Worm (Caenorhabditis elegans) whole organism, L2 larva: ENCODE results near the gene F18E3.13.
A peak's percentile ranks its signal among the peaks of the same experiment; 100 is the strongest.

Experiments used
- C34F6.9 ChIP-seq: fragments of 150-350 bp; optimal IDR thresholded peaks from 2 replicates; lab custom pipeline; 2014; ENCODE audit warnings: missing biosample characterization, missing genetic modification characterization
- R02D3.7 ChIP-seq: fragments of 150-350 bp; optimal IDR thresholded peaks from 2 replicates; lab custom pipeline; 2014; ENCODE audit warnings: missing biosample characterization, missing genetic modification characterization
- ZK546.5 ChIP-seq: sonication (generic microtip); optimal IDR thresholded peaks from 2 replicates; lab custom pipeline; 2017; ENCODE audit warnings: missing biosample characterization, missing genetic modification characterization
- alr-1 ChIP-seq: fragments of 150-350 bp; optimal IDR thresholded peaks from 2 replicates; lab custom pipeline; 2014; ENCODE audit warnings: missing biosample characterization, missing genetic modification characterization
- aly-2 ChIP-seq: fragments of 150-350 bp; optimal IDR thresholded peaks from 2 replicates; lab custom pipeline; 2014; ENCODE audit warnings: missing biosample characterization, missing genetic modification characterization
- ama-1 ChIP-seq: fragments of 150-350 bp; optimal IDR thresholded peaks from 2 replicates; lab custom pipeline; 2018; ENCODE audit warnings: inconsistent platforms
- blmp-1 ChIP-seq: sonication (generic microtip); optimal IDR thresholded peaks from 2 replicates; lab custom pipeline; 2017; ENCODE audit warnings: missing genetic modification characterization, mild to moderate bottlenecking, missing compliant biosample characterization, antibody characterized with exemption, moderate library complexity; ENCODE audit not compliant: insufficient read depth
- crh-2 ChIP-seq: sonication (generic microtip); optimal IDR thresholded peaks from 2 replicates; lab custom pipeline; 2017; ENCODE audit warnings: missing biosample characterization, missing genetic modification characterization
- dmd-4 ChIP-seq: sonication (generic microtip); optimal IDR thresholded peaks from 2 replicates; lab custom pipeline; 2017; ENCODE audit warnings: missing biosample characterization, missing genetic modification characterization
- egl-27 ChIP-seq: sonication (generic microtip); optimal IDR thresholded peaks from 3 replicates; lab custom pipeline; 2017; ENCODE audit warnings: missing biosample characterization, missing genetic modification reagents, missing genetic modification characterization
- elt-1 ChIP-seq: fragments of 150-350 bp; optimal IDR thresholded peaks from 2 replicates; lab custom pipeline; 2014; ENCODE audit warnings: missing biosample characterization, missing genetic modification characterization
- elt-3 ChIP-seq: sonication (generic microtip); optimal IDR thresholded peaks from 2 replicates; lab custom pipeline; 2017; ENCODE audit warnings: missing biosample characterization, missing genetic modification characterization
- fos-1 ChIP-seq: fragments of 150-350 bp; optimal IDR thresholded peaks from 2 replicates; lab custom pipeline; 2014; ENCODE audit warnings: missing biosample characterization, missing genetic modification characterization
- mab-5 ChIP-seq: fragments of 150-350 bp; optimal IDR thresholded peaks from 2 replicates; lab custom pipeline; 2014; ENCODE audit warnings: missing biosample characterization, missing genetic modification characterization
- mbf-1 ChIP-seq: sonication (generic microtip); optimal IDR thresholded peaks from 2 replicates; lab custom pipeline; 2017; ENCODE audit warnings: missing biosample characterization, missing genetic modification characterization
- mdl-1 ChIP-seq, 2 experiments: fragments of 150-350 bp in 1 of 2; sonication (generic microtip) in 1 of 2; optimal IDR thresholded peaks; 2 replicates each; lab custom pipeline; 2017; ENCODE audit warnings: missing biosample characterization in 2 of 2, missing genetic modification characterization in 2 of 2
- nhr-10 ChIP-seq: sonication (generic microtip); optimal IDR thresholded peaks from 2 replicates; lab custom pipeline; 2017; ENCODE audit warnings: missing biosample characterization, missing genetic modification characterization
- nhr-129 ChIP-seq: fragments of 150-350 bp; optimal IDR thresholded peaks from 2 replicates; lab custom pipeline; 2014; ENCODE audit warnings: missing biosample characterization, missing genetic modification characterization
- nhr-21 ChIP-seq: fragments of 150-350 bp; optimal IDR thresholded peaks from 2 replicates; lab custom pipeline; 2014; ENCODE audit warnings: missing biosample characterization, missing genetic modification characterization
- nhr-23 ChIP-seq: fragments of 150-350 bp; optimal IDR thresholded peaks from 2 replicates; lab custom pipeline; 2014; ENCODE audit warnings: missing biosample characterization, missing genetic modification reagents, missing genetic modification characterization
- nhr-237 ChIP-seq: fragments of 150-350 bp; optimal IDR thresholded peaks from 2 replicates; lab custom pipeline; 2014; ENCODE audit warnings: missing biosample characterization, missing genetic modification characterization
- nhr-25 ChIP-seq: fragments of 150-350 bp; sonication (generic microtip); optimal IDR thresholded peaks from 3 replicates; lab custom pipeline; 2014; ENCODE audit warnings: missing biosample characterization, missing genetic modification characterization
- sem-4 ChIP-seq: fragments of 150-350 bp; optimal IDR thresholded peaks from 2 replicates; lab custom pipeline; 2014; ENCODE audit warnings: missing biosample characterization, missing genetic modification reagents, missing genetic modification characterization
- sma-3 ChIP-seq: sonication (generic microtip); optimal IDR thresholded peaks from 2 replicates; lab custom pipeline; 2016; ENCODE audit warnings: missing genetic modification reagents, missing genetic modification characterization, missing compliant biosample characterization
- sma-9 ChIP-seq, 2 experiments: fragments of 150-350 bp in 1 of 2; sonication (generic microtip) in 1 of 2; optimal IDR thresholded peaks; 2 replicates each; lab custom pipeline; 2014 to 2016; ENCODE audit warnings: missing genetic modification characterization in 2 of 2, mild to moderate bottlenecking in 1 of 2, missing biosample characterization in 1 of 2, missing compliant biosample characterization in 1 of 2, missing genetic modification reagents in 1 of 2, moderate library complexity in 1 of 2
- unc-39 ChIP-seq: fragments of 150-350 bp; optimal IDR thresholded peaks from 2 replicates; lab custom pipeline; 2014; ENCODE audit warnings: missing biosample characterization, missing genetic modification characterization
- unc-55 ChIP-seq: fragments of 150-350 bp; sonication (generic microtip); optimal IDR thresholded peaks from 3 replicates; lab custom pipeline; 2014; ENCODE audit warnings: missing biosample characterization, missing genetic modification reagents, missing genetic modification characterization
- unc-62 ChIP-seq: fragments of 150-350 bp; optimal IDR thresholded peaks from 2 replicates; lab custom pipeline; 2014; ENCODE audit warnings: missing biosample characterization, missing genetic modification reagents, missing genetic modification characterization
- ztf-1 ChIP-seq: fragments of 200-800 bp; sonication (Bioruptor generic); conservative IDR thresholded peaks from 2 replicates; pipeline ENCODE4 v1.3.6; 2022; ENCODE audit warnings: missing genetic modification characterization, missing compliant biosample characterization
- ztf-4 ChIP-seq: fragments of 150-350 bp; optimal IDR thresholded peaks from 2 replicates; lab custom pipeline; 2014; ENCODE audit warnings: missing biosample characterization, missing genetic modification characterization

The F18E3.13 gene

DNA sequence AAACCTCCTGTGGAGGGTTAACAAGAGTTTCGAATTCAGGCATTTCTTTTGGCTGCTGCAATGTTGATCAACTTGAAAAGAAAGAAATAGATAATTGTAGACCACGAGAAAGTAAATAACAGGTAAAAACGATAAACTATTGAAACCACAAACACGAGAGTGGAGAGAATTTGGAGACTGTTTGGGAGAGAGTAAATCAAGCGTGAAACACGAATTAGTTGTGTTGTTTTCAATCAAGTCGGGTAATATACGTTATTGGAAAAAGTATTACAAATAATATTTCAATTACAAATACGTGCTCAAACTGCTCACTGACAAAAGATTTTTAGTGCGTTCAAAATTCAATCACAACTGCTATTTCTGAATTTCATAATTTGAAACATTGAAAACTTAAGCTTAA lies 35.0 kb upstream of the F18E3.13 start, which contains the start of gene C03G6.17:
Gene C03G6.17 (minus strand): TSS at position 101 of the 400 bp plus-strand sequence.
- TF ChIP-seq unc-55 (GFP tag; lab: Kevin White, UChicago) (no peak), nhr-23 (tag; lab: Kevin White, UChicago) (no peak), nhr-21 (tag; lab: Kevin White, UChicago) (no peak), C34F6.9 (tag; lab: Kevin White, UChicago) (no peak), sma-3 (no peak), mbf-1 (tag; lab: Kevin White, UChicago) (no peak), fos-1 (tag; lab: Kevin White, UChicago) (no peak), ztf-4 (tag; lab: Kevin White, UChicago) (no peak), blmp-1 (tag; lab: Kevin White, UChicago) (no peak), ztf-1 (no peak), nhr-25 (tag; lab: Kevin White, UChicago) (no peak), unc-39 (tag; lab: Kevin White, UChicago) (no peak), nhr-237 (no peak), dmd-4 (tag; lab: Kevin White, UChicago) (no peak), nhr-129 (no peak), ama-1 (lab: Kevin White, UChicago) (no peak), ZK546.5 (tag; lab: Kevin White, UChicago) (no peak), aly-2 (no peak), R02D3.7 (no peak), alr-1 (tag; lab: Kevin White, UChicago) (no peak)

DNA sequence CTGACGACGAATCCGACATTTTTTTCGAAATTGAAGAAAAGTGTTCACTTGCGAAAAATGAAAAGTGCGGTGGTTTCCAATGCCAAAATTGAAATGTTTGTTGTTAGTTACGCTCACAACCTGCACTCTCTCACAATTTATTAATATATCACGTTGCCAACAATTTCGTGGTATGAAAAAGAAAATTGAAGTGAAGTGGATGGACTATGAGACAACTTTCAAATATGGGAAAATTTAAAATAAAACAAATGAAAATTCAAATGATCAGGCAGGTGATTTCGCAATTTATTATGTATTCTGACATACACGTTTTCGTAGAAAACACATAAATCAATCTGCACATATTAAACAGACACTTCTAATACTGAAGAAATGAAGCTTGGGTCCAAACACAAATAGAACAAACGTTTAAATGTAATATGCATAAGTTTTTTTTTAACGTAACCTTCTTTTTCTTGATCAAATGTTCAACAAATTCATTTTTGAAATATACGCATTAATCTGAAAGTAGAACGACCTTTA lies 29.9 kb upstream of the F18E3.13 start, which contains the start of gene srp-6:
Gene srp-6 (minus strand): TSS at position 51 of the 522 bp plus-strand sequence.
- TF ChIP-seq fos-1 (tag; lab: Kevin White, UChicago): peak; percentile 2
- peak; percentile 6 for TF ChIP-seq unc-55 (GFP tag; lab: Kevin White, UChicago)
- TF ChIP-seq nhr-129: no peak

DNA sequence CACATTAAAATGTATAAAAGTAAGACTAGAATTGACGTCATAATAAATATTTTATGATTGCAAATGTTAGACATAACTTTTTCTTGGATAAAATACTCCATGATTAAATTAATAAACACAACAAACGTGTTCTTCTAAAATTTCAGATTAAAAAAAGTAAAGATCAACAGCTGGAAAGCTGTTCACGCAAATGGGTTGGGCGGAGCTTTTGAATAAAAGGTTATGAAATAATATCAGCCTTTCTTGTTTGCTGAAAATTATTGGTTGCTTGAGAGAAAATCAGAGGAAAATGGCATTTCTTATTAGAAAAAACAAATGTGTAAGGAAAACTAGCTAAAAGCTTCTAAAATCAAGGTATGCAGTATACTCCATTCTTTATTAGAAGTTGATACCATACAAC lies 28.2 kb upstream of the F18E3.13 start, which contains the start of gene C02H6.3:
Gene C02H6.3 (minus strand): TSS at position 101 of the 400 bp plus-strand sequence.
- TF ChIP-seq mbf-1 (tag; lab: Kevin White, UChicago): no peak
- TF ChIP-seq mab-5 (tag; lab: Kevin White, UChicago): no peak
- TF ChIP-seq ZK546.5 (tag; lab: Kevin White, UChicago): no peak
- no peak for TF ChIP-seq nhr-21 (tag; lab: Kevin White, UChicago)
- no peak for TF ChIP-seq sma-3
- TF ChIP-seq blmp-1 (tag; lab: Kevin White, UChicago): no peak
- TF ChIP-seq aly-2: no peak
- TF ChIP-seq dmd-4 (tag; lab: Kevin White, UChicago): no peak
- TF ChIP-seq elt-3 (tag; lab: Kevin White, UChicago): no peak
- no peak for TF ChIP-seq elt-1 (tag; lab: Kevin White, UChicago)
- no peak for TF ChIP-seq sma-9 (GFP tag; optimal IDR thresholded peaks at IDR 0.05; lab: Kevin White, UChicago)
- no peak for TF ChIP-seq sma-9 (tag; optimal IDR thresholded peaks at IDR 0.05; lab: Kevin White, UChicago)
- no peak for TF ChIP-seq fos-1 (tag; lab: Kevin White, UChicago)

DNA sequence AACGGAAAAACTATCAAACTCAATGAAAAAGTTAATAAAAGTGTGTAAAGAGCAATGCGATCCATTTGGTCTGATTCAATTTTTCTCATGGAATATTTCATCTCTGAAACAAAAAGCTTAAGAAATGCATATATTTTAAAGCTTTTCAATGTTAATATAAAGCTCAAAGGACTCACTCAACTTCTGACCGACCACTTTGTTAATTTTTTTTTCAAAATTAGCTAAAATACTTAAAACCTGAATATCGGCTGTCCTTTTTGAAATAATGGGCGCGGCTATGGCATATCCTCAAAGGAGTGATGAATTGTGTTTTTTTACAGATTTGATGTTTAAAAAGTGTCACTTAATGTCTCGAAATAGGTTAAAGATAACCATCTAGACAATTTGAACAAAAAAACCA lies 26.2 kb upstream of the F18E3.13 start, which contains the start of gene C02H6.1:
Gene C02H6.1 (minus strand): TSS at position 101 of the 400 bp plus-strand sequence.
- TF ChIP-seq sma-3 (no peak), elt-3 (tag; lab: Kevin White, UChicago) (no peak), aly-2 (no peak), blmp-1 (tag; lab: Kevin White, UChicago) (no peak), egl-27 (tag; lab: Kevin White, UChicago) (no peak), mbf-1 (tag; lab: Kevin White, UChicago) (no peak), nhr-21 (tag; lab: Kevin White, UChicago) (no peak)

DNA sequence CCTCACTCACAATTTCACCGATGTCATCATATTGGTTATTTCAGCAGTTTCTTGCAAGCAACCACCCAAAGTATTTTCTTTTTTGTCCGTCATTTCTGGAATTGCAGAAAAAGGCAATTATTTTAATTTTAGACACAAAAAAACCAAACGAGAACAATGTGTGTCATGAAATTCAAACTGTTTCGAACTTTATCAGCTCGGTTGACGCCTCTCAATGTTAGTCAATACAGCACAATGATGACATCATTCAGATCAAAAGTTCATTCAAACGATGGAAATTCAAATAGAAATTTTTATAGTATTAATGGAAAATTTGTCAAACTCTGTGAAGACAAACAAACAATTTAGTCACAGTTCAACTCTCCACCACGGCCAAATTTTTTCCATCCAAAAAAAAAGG lies 24.0 kb upstream of the F18E3.13 start, which contains the start of gene fbxa-105:
Gene fbxa-105 (minus strand): TSS at position 97 of the 400 bp plus-strand sequence.
- TF ChIP-seq dmd-4 (tag; lab: Kevin White, UChicago) (no peak), fos-1 (tag; lab: Kevin White, UChicago) (peak; percentile 70), sma-9 (GFP tag; optimal IDR thresholded peaks at IDR 0.05; lab: Kevin White, UChicago) (no peak), sma-9 (tag; optimal IDR thresholded peaks at IDR 0.05; lab: Kevin White, UChicago) (no peak)

DNA sequence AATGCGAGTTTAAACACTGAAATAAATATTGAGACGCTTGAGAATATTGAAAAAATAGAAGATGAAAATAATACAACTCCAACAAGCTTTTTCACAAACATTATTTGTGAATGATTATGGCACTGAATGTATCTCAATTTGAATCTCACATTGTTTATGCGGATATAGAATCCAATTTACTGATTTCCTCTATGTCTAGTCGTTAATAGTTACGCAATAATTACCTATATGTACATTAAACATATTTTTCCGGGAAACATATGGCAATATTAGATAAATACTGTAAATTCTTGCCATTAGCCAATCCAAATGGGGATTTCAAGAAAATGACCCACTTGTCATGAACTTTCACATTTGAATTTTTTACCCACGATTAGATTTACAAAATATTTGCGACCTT lies 20.6 kb upstream of the F18E3.13 start, which contains the start of gene srx-9:
Gene srx-9 (minus strand): TSS at position 101 of the 400 bp plus-strand sequence.
- TF ChIP-seq crh-2 (tag; lab: Kevin White, UChicago) (no peak), unc-55 (GFP tag; lab: Kevin White, UChicago) (no peak), sma-9 (GFP tag; optimal IDR thresholded peaks at IDR 0.05; lab: Kevin White, UChicago) (no peak), sma-9 (tag; optimal IDR thresholded peaks at IDR 0.05; lab: Kevin White, UChicago) (no peak), dmd-4 (tag; lab: Kevin White, UChicago) (no peak), nhr-23 (tag; lab: Kevin White, UChicago) (no peak), R02D3.7 (no peak), sem-4 (tag; lab: Kevin White, UChicago) (no peak), sma-3 (no peak), mbf-1 (tag; lab: Kevin White, UChicago) (no peak), nhr-10 (tag; lab: Kevin White, UChicago) (no peak), unc-62 (GFP tag; lab: Kevin White, UChicago) (no peak), ztf-4 (tag; lab: Kevin White, UChicago) (no peak), mdl-1 (tag; optimal IDR thresholded peaks at IDR 0.05; lab: Kevin White, UChicago) (no peak)
